Fruit fly (Drosophila melanogaster) whole organism, wandering third instar larva: Measurements from ENCODE around the gene hoip.

Experiments
- CG32264 ChIP-seq: fragments of 200-800 bp; sonication (Bioruptor generic); optimal IDR thresholded peaks from 2 replicates; lab custom pipeline; 2016; ENCODE audit warnings: missing biosample characterization, missing genetic modification characterization
- CG9705 ChIP-seq: fragments of 200-800 bp; sonication (Bioruptor generic); optimal IDR thresholded peaks from 2 replicates; lab custom pipeline; 2018; ENCODE audit warnings: missing biosample characterization, mild to moderate bottlenecking, missing genetic modification characterization
- CrebA ChIP-seq: fragments of 200-800 bp; sonication (Bioruptor generic); optimal IDR thresholded peaks from 2 replicates; lab custom pipeline; 2016; ENCODE audit warnings: missing biosample characterization, mild to moderate bottlenecking, missing genetic modification characterization, borderline replicate concordance
- Dif ChIP-seq: fragments of 200-275, 200-300 bp; sonication (Bioruptor generic); optimal IDR thresholded peaks from 2 replicates; lab custom pipeline; 2018; ENCODE audit warnings: missing biosample characterization, missing genetic modification characterization; ENCODE audit not compliant: partially characterized antibody
- GATAd ChIP-seq: sonication (Bioruptor generic); optimal IDR thresholded peaks from 2 replicates; lab custom pipeline; 2016; ENCODE audit warnings: missing biosample characterization, missing genetic modification characterization
- HLH106 ChIP-seq: fragments of 200-800 bp; optimal IDR thresholded peaks from 3 replicates; lab custom pipeline; 2019; ENCODE audit warnings: missing biosample characterization, mild to moderate bottlenecking, missing genetic modification characterization, moderate library complexity
- Hnf4 ChIP-seq: fragments of 200-800 bp; sonication (Bioruptor generic); optimal IDR thresholded peaks from 2 replicates; lab custom pipeline; 2016; ENCODE audit warnings: missing biosample characterization, mild to moderate bottlenecking, missing genetic modification characterization
- Hr83 ChIP-seq: fragments of 200-300 bp; sonication (Bioruptor generic); optimal IDR thresholded peaks from 2 replicates; lab custom pipeline; 2016; ENCODE audit warnings: missing biosample characterization, mild to moderate bottlenecking, missing genetic modification characterization, moderate library complexity; ENCODE audit not compliant: poor library complexity, severe bottlenecking
- Jra ChIP-seq: sonication (Bioruptor generic); optimal IDR thresholded peaks from 2 replicates; lab custom pipeline; 2016; ENCODE audit warnings: missing biosample characterization, missing genetic modification characterization
- Mio ChIP-seq: sonication (Bioruptor generic); optimal IDR thresholded peaks from 2 replicates; lab custom pipeline; 2016; ENCODE audit warnings: missing biosample characterization, missing genetic modification characterization
- Myc ChIP-seq: fragments of >200 bp; optimal IDR thresholded peaks from 2 replicates; lab custom pipeline; 2017
- N ChIP-seq: fragments of >200 bp; optimal IDR thresholded peaks from 2 replicates; lab custom pipeline; 2018; ENCODE audit warnings: missing biosample characterization, missing external identifiers, missing genetic modification characterization
- OdsH ChIP-seq: fragments of 200-800 bp; sonication (Bioruptor generic); optimal IDR thresholded peaks from 2 replicates; lab custom pipeline; 2016; ENCODE audit warnings: missing biosample characterization, mild to moderate bottlenecking, missing genetic modification characterization
- Rel ChIP-seq, 2 experiments: fragments of 200-800 bp; sonication (Bioruptor generic) in 1 of 2; optimal IDR thresholded peaks; 2 replicates in 1 of 2; 3 replicates in 1 of 2; lab custom pipeline; 2016 to 2019; ENCODE audit warnings: mild to moderate bottlenecking in 2 of 2, missing biosample characterization in 2 of 2, missing genetic modification characterization in 2 of 2, moderate library complexity in 1 of 2
- Vsx2 ChIP-seq: fragments of 200-300, 225-300 bp; sonication (Bioruptor generic); optimal IDR thresholded peaks from 2 replicates; lab custom pipeline; 2018; ENCODE audit warnings: missing biosample characterization, missing genetic modification characterization; ENCODE audit not compliant: partially characterized antibody
- br ChIP-seq: fragments of 200-800 bp; sonication (Bioruptor generic); optimal IDR thresholded peaks from 2 replicates; lab custom pipeline; 2016; ENCODE audit warnings: missing biosample characterization, missing genetic modification characterization
- brk ChIP-seq: fragments of 200-800 bp; sonication (Bioruptor generic); optimal IDR thresholded peaks from 2 replicates; lab custom pipeline; 2016; ENCODE audit warnings: missing biosample characterization, mild to moderate bottlenecking, missing genetic modification characterization
- dsf ChIP-seq: sonication (Bioruptor generic); optimal IDR thresholded peaks from 2 replicates; lab custom pipeline; 2016; ENCODE audit warnings: missing biosample characterization, missing genetic modification characterization, borderline replicate concordance
- ey ChIP-seq: fragments of 200-800 bp; sonication (Bioruptor generic); optimal IDR thresholded peaks from 2 replicates; lab custom pipeline; 2016; ENCODE audit warnings: missing biosample characterization, missing genetic modification characterization
- foxo ChIP-seq, 2 experiments: fragments of 200-800 bp; sonication (Bioruptor generic); optimal IDR thresholded peaks; 2 replicates in 1 of 2; 3 replicates in 1 of 2; lab custom pipeline; 2016 to 2017; ENCODE audit warnings: missing biosample characterization in 2 of 2, missing genetic modification characterization in 2 of 2
- h ChIP-seq: fragments of 200-800 bp; sonication (Bioruptor generic); optimal IDR thresholded peaks from 3 replicates; lab custom pipeline; 2016; ENCODE audit warnings: missing biosample characterization, mild to moderate bottlenecking, missing genetic modification characterization
- jim ChIP-seq: fragments of 175-275, 200-325 bp; sonication (Bioruptor generic); optimal IDR thresholded peaks from 2 replicates; lab custom pipeline; 2016; ENCODE audit warnings: missing biosample characterization, mild to moderate bottlenecking, missing genetic modification characterization
- lola ChIP-seq: fragments of >200 bp; optimal IDR thresholded peaks from 2 replicates; lab custom pipeline; 2017; ENCODE audit warnings: missing biosample characterization, missing genetic modification characterization
- pan ChIP-seq: fragments of >200 bp; optimal IDR thresholded peaks from 2 replicates; lab custom pipeline; 2017
- psq ChIP-seq: fragments of 200-800 bp; sonication (Bioruptor generic); optimal IDR thresholded peaks from 3 replicates; lab custom pipeline; 2017; ENCODE audit warnings: missing biosample characterization, mild to moderate bottlenecking, missing genetic modification characterization, moderate library complexity
- rgr ChIP-seq: fragments of 200-800 bp; sonication (Bioruptor generic); optimal IDR thresholded peaks from 3 replicates; lab custom pipeline; 2016; ENCODE audit warnings: missing biosample characterization, mild to moderate bottlenecking, missing genetic modification characterization
- sage ChIP-seq: fragments of 200-800 bp; sonication (Bioruptor generic); optimal IDR thresholded peaks from 2 replicates; lab custom pipeline; 2016; ENCODE audit warnings: missing biosample characterization, mild to moderate bottlenecking, missing genetic modification characterization
- sv ChIP-seq: fragments of 200-800 bp; sonication (Bioruptor generic); optimal IDR thresholded peaks from 3 replicates; lab custom pipeline; 2016; ENCODE audit warnings: missing biosample characterization, missing genetic modification characterization
- tai ChIP-seq: sonication (Bioruptor generic); optimal IDR thresholded peaks from 2 replicates; lab custom pipeline; 2016; ENCODE audit warnings: missing biosample characterization, missing genetic modification characterization
- usp ChIP-seq: fragments of >200 bp; optimal IDR thresholded peaks from 2 replicates; lab custom pipeline; 2017; ENCODE audit warnings: missing biosample characterization, missing genetic modification characterization
- woc ChIP-seq: sonication (Bioruptor generic); optimal IDR thresholded peaks from 2 replicates; lab custom pipeline; 2016; ENCODE audit warnings: missing biosample characterization, mild to moderate bottlenecking, missing genetic modification characterization

Gene hoip

DNA sequence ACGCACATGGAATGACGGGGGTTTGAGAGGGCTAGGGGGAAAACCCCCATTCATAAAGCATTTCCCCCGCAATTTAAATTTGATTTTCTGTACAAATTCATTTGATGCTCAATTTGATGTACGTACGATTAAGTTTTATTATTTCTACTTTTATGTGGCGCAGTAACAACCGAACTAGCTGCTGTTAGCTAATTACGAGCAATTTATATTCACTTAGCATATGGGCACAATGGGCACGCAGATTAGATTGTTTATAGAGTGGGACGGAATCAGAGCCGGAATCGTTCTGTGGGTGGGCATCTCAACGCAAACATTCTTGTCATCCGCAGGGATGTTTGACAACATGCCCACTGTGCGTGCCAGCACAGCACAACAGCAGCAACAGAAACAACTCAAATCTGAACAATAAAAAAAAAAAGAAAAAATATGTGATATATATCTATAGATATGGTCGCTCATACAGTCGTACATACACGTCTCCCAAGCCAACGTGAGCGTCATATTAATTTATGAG lies 28.6 kb upstream of the hoip start:
- TF ChIP-seq lola (GFP tag; lab: Kevin White, UChicago) (no peak), Rel (GFP tag; optimal IDR thresholded peaks at IDR 0.05; lab: Kevin White, UChicago) (no peak), Rel (tag; optimal IDR thresholded peaks at IDR 0.05; lab: Kevin White, UChicago) (peak; percentile 33), N (no peak), sage (GFP tag; lab: Kevin White, UChicago) (peak; percentile 11), rgr (GFP tag; lab: Kevin White, UChicago) (no peak), OdsH (GFP tag; lab: Kevin White, UChicago) (no peak), tai (GFP tag; lab: Kevin White, UChicago) (no peak), Mio (GFP tag; lab: Kevin White, UChicago) (no peak), jim (GFP tag; lab: Kevin White, UChicago) (peak; percentile 21)

DNA sequence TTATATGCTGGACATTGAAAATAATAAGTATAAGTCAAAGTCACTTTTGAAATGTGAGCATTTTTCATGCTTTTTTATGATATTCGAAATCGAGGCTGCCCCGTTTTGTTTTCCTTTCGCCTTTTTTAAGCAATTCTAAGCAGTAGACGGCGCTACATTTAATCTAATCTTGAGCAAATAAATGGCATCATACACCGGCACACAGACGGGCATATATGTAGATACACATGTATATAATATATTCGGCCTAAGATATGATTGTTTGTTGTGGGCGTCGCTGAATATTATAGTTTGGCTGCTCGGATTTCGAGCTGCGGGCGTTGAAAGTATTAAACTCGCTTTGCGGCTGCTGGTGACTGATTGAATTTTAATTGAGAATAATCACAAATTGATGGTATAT lies 27.3 kb upstream of the hoip start:
- TF ChIP-seq CrebA (GFP tag; lab: Kevin White, UChicago) = no peak
- TF ChIP-seq sage (GFP tag; lab: Kevin White, UChicago) = no peak
- TF ChIP-seq sv (GFP tag; lab: Kevin White, UChicago) = no peak
- no peak for TF ChIP-seq woc
- TF ChIP-seq Dif = no peak

DNA sequence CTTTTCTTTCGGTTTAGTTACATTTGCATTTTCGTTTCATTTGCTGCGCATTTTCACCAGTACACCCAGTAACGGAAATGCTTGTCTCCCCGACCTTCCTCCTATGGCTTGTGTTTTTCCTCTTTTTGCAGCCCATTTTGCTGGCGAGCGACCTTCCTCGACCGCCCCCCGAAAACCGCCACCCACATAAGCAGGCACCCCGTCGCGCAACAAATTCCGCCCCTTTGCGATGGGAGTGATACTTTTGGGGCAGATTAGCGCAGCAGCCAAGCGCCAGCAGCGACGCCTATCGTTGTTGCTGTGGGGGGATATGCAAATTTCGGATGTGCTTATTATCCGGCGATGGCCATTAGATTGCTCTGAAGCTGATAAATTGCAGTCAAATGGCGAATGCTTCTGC lies 26.4 kb upstream of the hoip start:
- TF ChIP-seq brk (no peak), GATAd (no peak), CG32264 (GFP tag; lab: Kevin White, UChicago) (no peak), psq (GFP tag; lab: Kevin White, UChicago) (no peak), sage (GFP tag; lab: Kevin White, UChicago) (no peak), OdsH (GFP tag; lab: Kevin White, UChicago) (no peak), pan (lab: Kevin White, UChicago) (no peak), h (GFP tag; lab: Kevin White, UChicago) (no peak)

DNA sequence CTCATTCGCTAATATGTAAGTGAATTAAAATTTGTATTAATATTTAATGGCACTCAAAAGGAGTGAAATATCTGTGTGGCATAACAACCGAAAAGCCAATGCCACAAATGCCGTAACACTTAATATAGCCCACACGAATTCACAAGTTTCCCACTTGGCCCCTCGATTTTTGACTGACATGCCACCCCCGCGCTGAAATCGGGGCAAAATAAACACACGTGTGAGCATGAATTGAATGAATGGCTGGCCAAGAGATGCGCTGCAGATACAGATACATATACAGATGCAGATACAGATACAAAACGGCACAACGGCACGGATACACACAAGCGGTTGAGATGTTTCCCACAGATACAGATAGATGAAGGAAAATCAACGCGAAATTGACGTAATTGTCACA lies 22.5 kb upstream of the hoip start:
- TF ChIP-seq Hr83 (GFP tag; lab: Kevin White, UChicago) (no peak), usp (GFP tag; lab: Kevin White, UChicago) (no peak), Mio (GFP tag; lab: Kevin White, UChicago) (no peak), pan (lab: Kevin White, UChicago) (no peak), foxo (GFP tag; optimal IDR thresholded peaks at IDR 0.05; lab: Kevin White, UChicago) (no peak), ey (GFP tag; lab: Kevin White, UChicago) (no peak), CG9705 (GFP tag; lab: Kevin White, UChicago) (no peak), sage (GFP tag; lab: Kevin White, UChicago) (no peak), Vsx2 (GFP tag; lab: Kevin White, UChicago) (no peak), tai (GFP tag; lab: Kevin White, UChicago) (no peak), psq (GFP tag; lab: Kevin White, UChicago) (no peak), woc (no peak), dsf (no peak), CG32264 (GFP tag; lab: Kevin White, UChicago) (no peak), HLH106 (no peak), Dif (no peak), Jra (GFP tag; lab: Kevin White, UChicago) (no peak), Hnf4 (GFP tag; lab: Kevin White, UChicago) (no peak)

dm6 chr2L:9679789-9680188 lies 19.8 kb upstream of the hoip start:
- no peak for TF ChIP-seq foxo (GFP tag; optimal IDR thresholded peaks at IDR 0.05; lab: Kevin White, UChicago)
- no peak for TF ChIP-seq Myc
- TF ChIP-seq sage (GFP tag; lab: Kevin White, UChicago) = no peak
- TF ChIP-seq jim (GFP tag; lab: Kevin White, UChicago) = no peak
- no peak for TF ChIP-seq Hnf4 (GFP tag; lab: Kevin White, UChicago)
- TF ChIP-seq tai (GFP tag; lab: Kevin White, UChicago) = no peak
- TF ChIP-seq ey (GFP tag; lab: Kevin White, UChicago) = no peak
- TF ChIP-seq CG9705 (GFP tag; lab: Kevin White, UChicago) = no peak
- no peak for TF ChIP-seq dsf
- no peak for TF ChIP-seq br
- no peak for TF ChIP-seq HLH106
- TF ChIP-seq Mio (GFP tag; lab: Kevin White, UChicago) = no peak
